Worm (Caenorhabditis elegans) whole organism, young adult: ENCODE results near the gene glb-16.

Experiments
- B0019.2 ChIP-seq: fragments of 200-800 bp; sonication (Bioruptor generic); conservative IDR thresholded peaks from 2 replicates; pipeline ENCODE4 v1.3.6; 2022; ENCODE audit warnings: missing genetic modification reagents, missing genetic modification characterization, missing compliant biosample characterization
- B0336.3 ChIP-seq: fragments of 200-800 bp; sonication (Bioruptor generic); IDR thresholded peaks from 2 replicates; pipeline ENCODE4 v1.3.6; 2022; ENCODE audit warnings: missing genetic modification characterization, missing compliant biosample characterization
- F22D6.2 ChIP-seq: sonication (generic microtip); optimal IDR thresholded peaks from 2 replicates; lab custom pipeline; 2016; ENCODE audit warnings: mild to moderate bottlenecking, missing genetic modification characterization, missing compliant biosample characterization
- F33H1.4 ChIP-seq: fragments of 200-800 bp; sonication (Bioruptor generic); IDR thresholded peaks from 2 replicates; pipeline ENCODE4 v1.3.6; 2022; ENCODE audit warnings: missing genetic modification reagents, missing genetic modification characterization, missing compliant biosample characterization
- F37B4.10 ChIP-seq: fragments of 200-800 bp; sonication (Bioruptor generic); IDR thresholded peaks from 2 replicates; pipeline ENCODE4 v1.3.6; 2022; ENCODE audit warnings: missing genetic modification characterization, missing compliant biosample characterization
- F49E8.2 ChIP-seq: sonication (generic microtip); optimal IDR thresholded peaks from 3 replicates; lab custom pipeline; 2017; ENCODE audit warnings: missing genetic modification characterization, mild to moderate bottlenecking, missing compliant biosample characterization, antibody characterized with exemption, moderate library complexity; ENCODE audit not compliant: insufficient read depth
- K12H6.12 ChIP-seq: fragments of 200-800 bp; sonication (Bioruptor generic); optimal IDR thresholded peaks from 2 replicates; lab custom pipeline; 2018; ENCODE audit warnings: mild to moderate bottlenecking, missing genetic modification characterization, missing compliant biosample characterization
- Y95B8A.8 ChIP-seq: fragments of 200-800 bp; sonication (Bioruptor generic); IDR thresholded peaks from 2 replicates; pipeline ENCODE4 v1.3.6; 2022; ENCODE audit warnings: missing genetic modification reagents, missing genetic modification characterization, missing compliant biosample characterization
- ZK185.1 ChIP-seq: sonication (generic microtip); optimal IDR thresholded peaks from 2 replicates; lab custom pipeline; 2016; ENCODE audit warnings: mild to moderate bottlenecking, missing genetic modification characterization, missing compliant biosample characterization; ENCODE audit not compliant: poor library complexity, severe bottlenecking
- aptf-3 ChIP-seq: fragments of 200-800 bp; sonication (Bioruptor generic); IDR thresholded peaks from 2 replicates; pipeline ENCODE4 v1.3.6; 2022; ENCODE audit warnings: missing genetic modification characterization, missing compliant biosample characterization
- athp-1 ChIP-seq: sonication (generic microtip); optimal IDR thresholded peaks from 2 replicates; lab custom pipeline; 2017; ENCODE audit warnings: mild to moderate bottlenecking, missing genetic modification characterization, missing compliant biosample characterization
- attf-3 ChIP-seq: fragments of 200-800 bp; sonication (Bioruptor generic); conservative IDR thresholded peaks from 2 replicates; pipeline ENCODE4 v1.3.6; 2022; ENCODE audit warnings: missing genetic modification reagents, missing genetic modification characterization, missing compliant biosample characterization
- bed-1 ChIP-seq: fragments of 200-800 bp; sonication (Bioruptor generic); IDR thresholded peaks from 2 replicates; pipeline ENCODE4 v1.3.6; 2022; ENCODE audit warnings: missing genetic modification reagents, missing genetic modification characterization, missing compliant biosample characterization
- ccch-3 ChIP-seq: fragments of 200-800 bp; sonication (Bioruptor generic); optimal IDR thresholded peaks from 2 replicates; lab custom pipeline; 2018; ENCODE audit warnings: mild to moderate bottlenecking, missing genetic modification characterization, missing compliant biosample characterization
- cebp-1 ChIP-seq, 2 experiments: fragments of 200-800 bp in 1 of 2; sonication (Bioruptor generic) in 1 of 2; sonication (generic microtip) in 1 of 2; IDR thresholded peaks in 1 of 2; optimal IDR thresholded peaks in 1 of 2; 2 replicates each; pipeline versions ENCODE4 v1.3.6 to Lab custom; 2017 to 2022; ENCODE audit warnings: missing compliant biosample characterization in 2 of 2, missing genetic modification characterization in 2 of 2, mild to moderate bottlenecking in 1 of 2, missing genetic modification reagents in 1 of 2, moderate library complexity in 1 of 2
- ceh-91 ChIP-seq: fragments of 200-800 bp; sonication (Bioruptor generic); IDR thresholded peaks from 2 replicates; pipeline ENCODE4 v1.3.6; 2022; ENCODE audit warnings: missing genetic modification reagents, missing genetic modification characterization, missing compliant biosample characterization
- egl-44 ChIP-seq: fragments of 200-800 bp; sonication (Bioruptor generic); IDR thresholded peaks from 2 replicates; pipeline ENCODE4 v1.3.6; 2022; ENCODE audit warnings: missing genetic modification reagents, missing genetic modification characterization, missing compliant biosample characterization
- hlh-26 ChIP-seq: fragments of 200-800 bp; sonication (Bioruptor generic); conservative IDR thresholded peaks from 2 replicates; pipeline ENCODE4 v1.3.6; 2022; ENCODE audit warnings: missing genetic modification reagents, missing genetic modification characterization, missing compliant biosample characterization
- lin-26 ChIP-seq: fragments of 200-800 bp; sonication (Bioruptor generic); IDR thresholded peaks from 2 replicates; pipeline ENCODE4 v1.3.6; 2022; ENCODE audit warnings: missing genetic modification reagents, missing genetic modification characterization, missing compliant biosample characterization
- lin-40 ChIP-seq: sonication (generic microtip); optimal IDR thresholded peaks from 2 replicates; lab custom pipeline; 2016; ENCODE audit warnings: missing genetic modification characterization, mild to moderate bottlenecking, missing compliant biosample characterization, missing genotype, missing genetic modification reagents
- lin-54 ChIP-seq: fragments of 200-800 bp; sonication (Bioruptor generic); optimal IDR thresholded peaks from 2 replicates; lab custom pipeline; 2018; ENCODE audit warnings: mild to moderate bottlenecking, missing genetic modification characterization, missing compliant biosample characterization
- madf-3 ChIP-seq: fragments of 200-800 bp; sonication (Bioruptor generic); IDR thresholded peaks from 2 replicates; pipeline ENCODE4 v1.3.6; 2022; ENCODE audit warnings: missing genetic modification reagents, missing genetic modification characterization, missing compliant biosample characterization
- mcd-1 ChIP-seq: fragments of 200-800 bp; sonication (Bioruptor generic); IDR thresholded peaks from 2 replicates; pipeline ENCODE4 v1.3.6; 2022; ENCODE audit warnings: missing genetic modification reagents, missing genetic modification characterization, missing compliant biosample characterization
- mes-4 ChIP-seq: sonication (generic microtip); optimal IDR thresholded peaks from 2 replicates; lab custom pipeline; 2016; ENCODE audit warnings: missing genotype, missing genetic modification characterization, missing compliant biosample characterization
- nfya-1 ChIP-seq: sonication (generic microtip); optimal IDR thresholded peaks from 2 replicates; lab custom pipeline; 2017; ENCODE audit warnings: antibody characterized with exemption, missing compliant biosample characterization, missing genetic modification characterization, borderline replicate concordance; ENCODE audit not compliant: insufficient read depth
- nfyb-1 ChIP-seq: fragments of 200-800 bp; sonication (Bioruptor generic); IDR thresholded peaks from 2 replicates; pipeline ENCODE4 v1.3.6; 2022; ENCODE audit warnings: missing genetic modification reagents, missing genetic modification characterization, missing compliant biosample characterization
- nhr-120 ChIP-seq: fragments of 200-800 bp; sonication (Bioruptor generic); IDR thresholded peaks from 2 replicates; pipeline ENCODE4 v1.3.6; 2022; ENCODE audit warnings: missing genetic modification characterization, missing compliant biosample characterization
- nhr-179 ChIP-seq: sonication (generic microtip); optimal IDR thresholded peaks from 2 replicates; lab custom pipeline; 2016; ENCODE audit warnings: mild to moderate bottlenecking, missing genetic modification characterization, missing compliant biosample characterization
- nhr-27 ChIP-seq: fragments of 200-800 bp; sonication (Bioruptor generic); optimal IDR thresholded peaks from 2 replicates; lab custom pipeline; 2018; ENCODE audit warnings: mild to moderate bottlenecking, missing genetic modification characterization, moderate library complexity, missing compliant biosample characterization
- pha-4 ChIP-seq: fragments of 150-350 bp; sonication (generic microtip); optimal IDR thresholded peaks from 2 replicates; lab custom pipeline; 2014; ENCODE audit warnings: missing biosample characterization, missing genetic modification reagents, missing genetic modification characterization
- rec-8 ChIP-seq, 2 experiments: sonication (generic microtip); optimal IDR thresholded peaks; 2 replicates each; lab custom pipeline; 2016; ENCODE audit warnings: mild to moderate bottlenecking in 2 of 2, missing genetic modification characterization in 2 of 2, missing genetic modification reagents in 2 of 2, missing genotype in 2 of 2, missing biosample characterization in 1 of 2, missing compliant biosample characterization in 1 of 2, moderate library complexity in 1 of 2
- repo-1 ChIP-seq: sonication (generic microtip); optimal IDR thresholded peaks from 2 replicates; lab custom pipeline; 2017; ENCODE audit warnings: mild to moderate bottlenecking, missing genetic modification characterization, missing compliant biosample characterization
- tlf-1 ChIP-seq: fragments of 200-800 bp; sonication (Bioruptor generic); optimal IDR thresholded peaks from 2 replicates; lab custom pipeline; 2018; ENCODE audit warnings: mild to moderate bottlenecking, missing genetic modification characterization, missing compliant biosample characterization
- zfh-2 ChIP-seq: fragments of 200-800 bp; sonication (Bioruptor generic); conservative IDR thresholded peaks from 2 replicates; pipeline ENCODE4 v1.3.6; 2022; ENCODE audit warnings: missing genetic modification reagents, missing genetic modification characterization, missing compliant biosample characterization
- zim-3 ChIP-seq: sonication (generic microtip); optimal IDR thresholded peaks from 2 replicates; lab custom pipeline; 2017; ENCODE audit warnings: mild to moderate bottlenecking, missing genetic modification characterization, moderate library complexity, missing compliant biosample characterization
- ztf-25 ChIP-seq: fragments of 200-800 bp; sonication (Bioruptor generic); IDR thresholded peaks from 2 replicates; pipeline ENCODE4 v1.3.6; 2022; ENCODE audit warnings: missing genetic modification reagents, missing genetic modification characterization, missing compliant biosample characterization
- ztf-26 ChIP-seq: sonication (generic microtip); optimal IDR thresholded peaks from 2 replicates; lab custom pipeline; 2017; ENCODE audit warnings: missing genetic modification characterization, missing compliant biosample characterization
- ztf-3 ChIP-seq: fragments of 200-800 bp; sonication (Bioruptor generic); optimal IDR thresholded peaks from 2 replicates; lab custom pipeline; 2018; ENCODE audit warnings: mild to moderate bottlenecking, missing genetic modification characterization, missing compliant biosample characterization

glb-16 gene

ce11 chrX:7540033-7540432, at the start of gene glb-16:
TSS of gene glb-16 (minus strand) at chrX:7540133.
- TF ChIP-seq ztf-25 (no peak), bed-1 (no peak), F22D6.2 (no peak), lin-54 (GFP tag; lab: Kevin White, UChicago) (no peak), B0019.2 (GFP tag; lab: Robert Waterston, UW) (no peak), nfya-1 (tag; lab: Kevin White, UChicago) (no peak), pha-4 (tag; lab: Kevin White, UChicago) (no peak), athp-1 (tag; lab: Kevin White, UChicago) (no peak), madf-3 (GFP tag; lab: Robert Waterston, UW) (no peak), F49E8.2 (tag; lab: Kevin White, UChicago) (no peak), F33H1.4 (no peak), F37B4.10 (GFP tag; lab: Robert Waterston, UW) (no peak), ztf-3 (GFP tag; lab: Kevin White, UChicago) (no peak)

ce11 chrX:7587741-7588235, 47.9 kb upstream of the glb-16 start:
- TF ChIP-seq ccch-3 (GFP tag; lab: Kevin White, UChicago) (no peak), nhr-179 (no peak), bed-1 (no peak), attf-3 (GFP tag; lab: Robert Waterston, UW) (no peak)

- TF ChIP-seq mes-4 (tag; lab: Kevin White, UChicago) (no peak), rec-8 (tag; optimal IDR thresholded peaks at IDR 0.05; lab: Kevin White, UChicago) (no peak), pha-4 (tag; lab: Kevin White, UChicago) (no peak), nhr-27 (no peak), ztf-26 (tag; lab: Kevin White, UChicago) (peak; percentile 5), egl-44 (GFP tag; lab: Robert Waterston, UW) (no peak), tlf-1 (GFP tag; lab: Kevin White, UChicago) (no peak), hlh-26 (no peak), zfh-2 (GFP tag; lab: Robert Waterston, UW) (peak; percentile 52; the same call in 1 of the 2 replicates), mcd-1 (GFP tag; lab: Robert Waterston, UW) (no peak), cebp-1 (GFP tag; IDR thresholded peaks at IDR 0.05; lab: Robert Waterston, UW) (no peak), cebp-1 (tag; optimal IDR thresholded peaks at IDR 0.05; lab: Kevin White, UChicago) (no peak)
These were observed 46.7 kb upstream of the glb-16 start for ce11 chrX:7586588-7586987.

- peak; percentile 24 for TF ChIP-seq ztf-26 (tag; lab: Kevin White, UChicago)
- 0 out of 2 replicates have a peak, but pooled peaks have one; percentile 23 for TF ChIP-seq lin-26 (GFP tag; lab: Robert Waterston, UW)
- no peak for TF ChIP-seq nhr-120 (GFP tag; lab: Robert Waterston, UW)
- no peak for TF ChIP-seq nfyb-1 (GFP tag; lab: Robert Waterston, UW)
- TF ChIP-seq B0336.3 (GFP tag; lab: Robert Waterston, UW): no peak
- no peak for TF ChIP-seq ceh-91 (GFP tag; lab: Robert Waterston, UW)
- no peak for TF ChIP-seq ZK185.1 (tag; lab: Kevin White, UChicago)
- no peak for TF ChIP-seq aptf-3 (GFP tag; lab: Robert Waterston, UW)
- no peak for TF ChIP-seq Y95B8A.8 (GFP tag; lab: Robert Waterston, UW)
- no peak for TF ChIP-seq zim-3
- peak; percentile 11 for TF ChIP-seq lin-40 (tag; lab: Kevin White, UChicago)
- no peak for TF ChIP-seq K12H6.12 (tag; lab: Kevin White, UChicago)
- TF ChIP-seq repo-1 (tag; lab: Kevin White, UChicago): no peak
These were observed 45.8 kb upstream of the glb-16 start, which contains the start of gene adt-2 for ce11 chrX:7585610-7586259. TSS of gene adt-2 (plus strand) at chrX:7586209.
